Worm (Caenorhabditis elegans) whole organism, late embryonic: ENCODE data around the gene gpx-4.

Experiments used
- C38D4.7 ChIP-seq: fragments of 200-800 bp; sonication (Bioruptor generic); optimal IDR thresholded peaks from 2 replicates; lab custom pipeline; 2018; ENCODE audit warnings: mild to moderate bottlenecking, missing genetic modification characterization, moderate library complexity, missing compliant biosample characterization
- F13H6.1 ChIP-seq: sonication (generic microtip); optimal IDR thresholded peaks from 2 replicates; lab custom pipeline; 2016; ENCODE audit warnings: missing genetic modification characterization, missing compliant biosample characterization
- K02D7.2 ChIP-seq: sonication (generic microtip); optimal IDR thresholded peaks from 2 replicates; lab custom pipeline; 2017; ENCODE audit warnings: mild to moderate bottlenecking, missing genetic modification characterization, missing compliant biosample characterization
- K09A11.1 ChIP-seq: sonication (generic microtip); optimal IDR thresholded peaks from 2 replicates; lab custom pipeline; 2017; ENCODE audit warnings: antibody characterized with exemption, mild to moderate bottlenecking, missing genetic modification characterization, missing compliant biosample characterization; ENCODE audit not compliant: insufficient read depth
- T23F11.4 ChIP-seq: fragments of 200-800 bp; sonication (Bioruptor generic); optimal IDR thresholded peaks from 2 replicates; lab custom pipeline; 2018; ENCODE audit warnings: mild to moderate bottlenecking, missing genetic modification characterization, missing compliant biosample characterization
- ahr-1 ChIP-seq: sonication (generic microtip); optimal IDR thresholded peaks from 2 replicates; lab custom pipeline; 2016; ENCODE audit warnings: missing genetic modification characterization, missing compliant biosample characterization
- ama-1 ChIP-seq: fragments of 150-350 bp; optimal IDR thresholded peaks from 2 replicates; lab custom pipeline; 2014
- ceh-14 ChIP-seq: sonication (generic microtip); optimal IDR thresholded peaks from 2 replicates; lab custom pipeline; 2016; ENCODE audit warnings: missing genotype, missing genetic modification characterization, missing compliant biosample characterization
- ceh-18 ChIP-seq: sonication (generic microtip); optimal IDR thresholded peaks from 2 replicates; lab custom pipeline; 2016; ENCODE audit warnings: missing genetic modification characterization, missing compliant biosample characterization
- ceh-19 ChIP-seq: fragments of 200-800 bp; sonication (Bioruptor generic); optimal IDR thresholded peaks from 2 replicates; lab custom pipeline; 2018; ENCODE audit warnings: mild to moderate bottlenecking, missing genetic modification characterization, missing compliant biosample characterization
- ceh-2 ChIP-seq: sonication (generic microtip); optimal IDR thresholded peaks from 2 replicates; lab custom pipeline; 2016; ENCODE audit warnings: missing genotype, missing genetic modification characterization, missing compliant biosample characterization
- ceh-22 ChIP-seq: sonication (generic microtip); optimal IDR thresholded peaks from 2 replicates; lab custom pipeline; 2017; ENCODE audit warnings: missing biosample characterization, missing genetic modification characterization
- ceh-24 ChIP-seq: sonication (generic microtip); optimal IDR thresholded peaks from 2 replicates; lab custom pipeline; 2016; ENCODE audit warnings: mild to moderate bottlenecking, missing genetic modification characterization, missing compliant biosample characterization
- ceh-34 ChIP-seq: sonication (generic microtip); optimal IDR thresholded peaks from 2 replicates; lab custom pipeline; 2016; ENCODE audit warnings: mild to moderate bottlenecking, missing genetic modification characterization, missing compliant biosample characterization
- ceh-45 ChIP-seq: fragments of 200-800 bp; sonication (Bioruptor generic); IDR thresholded peaks from 2 replicates; pipeline ENCODE4 v1.3.6; 2022; ENCODE audit warnings: missing genetic modification reagents, missing genetic modification characterization, missing compliant biosample characterization
- ceh-6 ChIP-seq: fragments of 200-800 bp; sonication (Bioruptor generic); optimal IDR thresholded peaks from 2 replicates; lab custom pipeline; 2018; ENCODE audit warnings: mild to moderate bottlenecking, missing genetic modification characterization, missing compliant biosample characterization
- ceh-9 ChIP-seq: sonication (generic microtip); optimal IDR thresholded peaks from 2 replicates; lab custom pipeline; 2016; ENCODE audit warnings: mild to moderate bottlenecking, missing genetic modification characterization, inconsistent platforms, missing compliant biosample characterization
- che-1 ChIP-seq: sonication (generic microtip); optimal IDR thresholded peaks from 2 replicates; lab custom pipeline; 2016; ENCODE audit warnings: mild to moderate bottlenecking, missing genetic modification characterization, missing compliant biosample characterization
- dmd-4 ChIP-seq: sonication (generic microtip); optimal IDR thresholded peaks from 2 replicates; lab custom pipeline; 2016; ENCODE audit warnings: borderline replicate concordance, missing genetic modification characterization, missing compliant biosample characterization
- dve-1 ChIP-seq: sonication (generic microtip); optimal IDR thresholded peaks from 2 replicates; lab custom pipeline; 2017; ENCODE audit warnings: antibody characterized with exemption, mild to moderate bottlenecking, missing genetic modification characterization, missing compliant biosample characterization
- ets-4 ChIP-seq: sonication (generic microtip); optimal IDR thresholded peaks from 2 replicates; lab custom pipeline; 2016; ENCODE audit warnings: missing genetic modification characterization, missing compliant biosample characterization
- fax-1 ChIP-seq: sonication (generic microtip); optimal IDR thresholded peaks from 2 replicates; lab custom pipeline; 2016; ENCODE audit warnings: missing genotype, missing genetic modification characterization, missing compliant biosample characterization
- fkh-10 ChIP-seq: fragments of 150-350 bp; optimal IDR thresholded peaks from 2 replicates; lab custom pipeline; 2014; ENCODE audit warnings: missing biosample characterization, missing genetic modification reagents, missing genetic modification characterization
- fkh-6 ChIP-seq: sonication (generic microtip); optimal IDR thresholded peaks from 2 replicates; lab custom pipeline; 2016; ENCODE audit warnings: missing genetic modification characterization, missing compliant biosample characterization
- gmeb-2 ChIP-seq: sonication (generic microtip); optimal IDR thresholded peaks from 2 replicates; lab custom pipeline; 2016; ENCODE audit warnings: missing genetic modification characterization, inconsistent platforms, missing compliant biosample characterization
- hlh-13 ChIP-seq: fragments of 200-800 bp; sonication (Bioruptor generic); optimal IDR thresholded peaks from 2 replicates; lab custom pipeline; 2018; ENCODE audit warnings: mild to moderate bottlenecking, missing genetic modification characterization, missing compliant biosample characterization
- hlh-15 ChIP-seq: sonication (generic microtip); optimal IDR thresholded peaks from 2 replicates; lab custom pipeline; 2016; ENCODE audit warnings: missing genetic modification characterization, missing compliant biosample characterization
- madf-2 ChIP-seq: sonication (generic microtip); optimal IDR thresholded peaks from 2 replicates; lab custom pipeline; 2017; ENCODE audit warnings: missing genetic modification characterization, missing compliant biosample characterization
- mec-3 ChIP-seq: sonication (generic microtip); optimal IDR thresholded peaks from 2 replicates; lab custom pipeline; 2016; ENCODE audit warnings: borderline replicate concordance, missing genetic modification characterization, missing compliant biosample characterization
- nhr-232 ChIP-seq: sonication (generic microtip); optimal IDR thresholded peaks from 2 replicates; lab custom pipeline; 2016; ENCODE audit warnings: missing genetic modification characterization, missing compliant biosample characterization
- npax-4 ChIP-seq: sonication (generic microtip); optimal IDR thresholded peaks from 2 replicates; lab custom pipeline; 2016; ENCODE audit warnings: missing genetic modification characterization, missing compliant biosample characterization
- pag-3 ChIP-seq: sonication (generic microtip); optimal IDR thresholded peaks from 2 replicates; lab custom pipeline; 2016; ENCODE audit warnings: missing compliant biosample characterization, missing genetic modification characterization, borderline replicate concordance
- pat-9 ChIP-seq: fragments of 200-800 bp; sonication (Bioruptor generic); optimal IDR thresholded peaks from 2 replicates; lab custom pipeline; 2018; ENCODE audit warnings: mild to moderate bottlenecking, missing genetic modification characterization, moderate library complexity, missing compliant biosample characterization
- pax-1 ChIP-seq: fragments of 150-350 bp; optimal IDR thresholded peaks from 2 replicates; lab custom pipeline; 2014; ENCODE audit warnings: missing biosample characterization, missing genetic modification characterization
- pha-2 ChIP-seq: sonication (generic microtip); optimal IDR thresholded peaks from 2 replicates; lab custom pipeline; 2017; ENCODE audit warnings: mild to moderate bottlenecking, missing genetic modification characterization, missing compliant biosample characterization
- pqm-1 ChIP-seq: sonication (generic microtip); optimal IDR thresholded peaks from 2 replicates; lab custom pipeline; 2016; ENCODE audit warnings: missing genetic modification characterization, missing compliant biosample characterization
- ref-2 ChIP-seq: sonication (generic microtip); optimal IDR thresholded peaks from 2 replicates; lab custom pipeline; 2016; ENCODE audit warnings: missing genetic modification characterization, missing compliant biosample characterization
- sdc-2 ChIP-seq: sonication (generic microtip); optimal IDR thresholded peaks from 2 replicates; lab custom pipeline; 2016; ENCODE audit warnings: missing genotype, missing genetic modification characterization, missing compliant biosample characterization
- sox-2 ChIP-seq: fragments of 200-800 bp; sonication (Bioruptor generic); IDR thresholded peaks from 2 replicates; pipeline ENCODE4 v1.3.6; 2022; ENCODE audit warnings: missing genetic modification reagents, missing genetic modification characterization, missing compliant biosample characterization
- sox-4 ChIP-seq: sonication (generic microtip); optimal IDR thresholded peaks from 2 replicates; lab custom pipeline; 2017; ENCODE audit warnings: mild to moderate bottlenecking, missing genetic modification characterization, inconsistent platforms, missing compliant biosample characterization
- syd-9 ChIP-seq: sonication (generic microtip); optimal IDR thresholded peaks from 2 replicates; lab custom pipeline; 2016; ENCODE audit warnings: mild to moderate bottlenecking, missing genetic modification characterization, moderate library complexity, missing compliant biosample characterization
- tbx-2 ChIP-seq: sonication (generic microtip); optimal IDR thresholded peaks from 2 replicates; lab custom pipeline; 2016; ENCODE audit warnings: missing genetic modification characterization, missing compliant biosample characterization
- ttx-3 ChIP-seq: sonication (generic microtip); optimal IDR thresholded peaks from 2 replicates; lab custom pipeline; 2016; ENCODE audit warnings: missing genetic modification reagents, missing genetic modification characterization, missing compliant biosample characterization
- unc-3 ChIP-seq, 2 experiments: fragments of 200-800 bp in 1 of 2; sonication (Bioruptor generic) in 1 of 2; sonication (generic microtip) in 1 of 2; conservative IDR thresholded peaks in 1 of 2; optimal IDR thresholded peaks in 1 of 2; 2 replicates each; pipeline versions ENCODE4 v1.3.6 to Lab custom; 2016 to 2022; ENCODE audit warnings: missing compliant biosample characterization in 2 of 2, missing genetic modification characterization in 2 of 2, missing genetic modification reagents in 1 of 2
- unc-42 ChIP-seq: sonication (generic microtip); optimal IDR thresholded peaks from 2 replicates; lab custom pipeline; 2016; ENCODE audit warnings: missing genotype, missing genetic modification characterization, missing compliant biosample characterization
- unc-55 ChIP-seq: sonication (generic microtip); optimal IDR thresholded peaks from 2 replicates; lab custom pipeline; 2017; ENCODE audit warnings: missing biosample characterization, missing genetic modification reagents, missing genetic modification characterization
- zip-5 ChIP-seq: sonication (generic microtip); optimal IDR thresholded peaks from 2 replicates; lab custom pipeline; 2016; ENCODE audit warnings: missing genetic modification characterization, missing compliant biosample characterization
- ztf-16 ChIP-seq: sonication (generic microtip); optimal IDR thresholded peaks from 2 replicates; lab custom pipeline; 2017; ENCODE audit warnings: missing genetic modification characterization, missing compliant biosample characterization

gpx-4 gene

DNA sequence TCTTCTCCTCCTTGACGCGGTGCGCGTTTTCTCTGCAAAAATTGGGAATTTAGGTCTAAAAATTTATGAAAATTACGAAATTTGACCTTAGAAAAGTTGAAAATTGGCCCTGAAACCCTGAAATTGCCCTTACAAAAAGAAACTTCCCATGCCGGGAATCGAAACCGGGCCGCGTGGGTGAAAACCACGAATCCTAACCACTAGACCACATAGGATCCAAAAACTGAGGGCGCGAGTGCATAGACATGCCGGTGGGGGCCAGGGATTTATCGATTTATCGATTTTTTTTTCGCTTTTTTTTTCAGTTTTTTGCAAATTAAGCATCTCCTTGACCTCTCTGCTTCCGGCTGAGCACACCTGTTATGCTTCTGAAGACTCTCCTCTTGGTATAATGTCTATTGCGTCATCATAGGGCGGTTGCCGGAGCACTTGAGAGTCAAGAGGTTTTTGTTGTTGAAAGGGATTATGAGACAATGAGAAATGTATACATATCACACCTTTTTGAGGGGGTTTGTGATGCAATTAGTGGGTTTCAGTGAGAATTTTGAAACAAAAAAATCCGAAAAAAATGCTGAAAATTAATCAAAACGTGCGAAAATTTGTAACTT lies 35.0 kb downstream of the gpx-4 start (continued):
- TF ChIP-seq fkh-10 (no peak), sox-4 (tag; lab: Kevin White, UChicago) (peak; percentile 38), ceh-24 (no peak), fkh-6 (no peak), gmeb-2 (tag; lab: Kevin White, UChicago) (peak; percentile 52), ceh-9 (tag; lab: Kevin White, UChicago) (peak; percentile 65), dve-1 (tag; lab: Kevin White, UChicago) (no peak), sdc-2 (tag; lab: Kevin White, UChicago) (no peak), pax-1 (tag; lab: Kevin White, UChicago) (no peak), ceh-19 (GFP tag; lab: Kevin White, UChicago) (no peak), ceh-22 (tag; lab: Kevin White, UChicago) (no peak), npax-4 (tag; lab: Kevin White, UChicago) (no peak), fax-1 (tag; lab: Kevin White, UChicago) (no peak), unc-55 (GFP tag; lab: Kevin White, UChicago) (no peak), T23F11.4 (GFP tag; lab: Kevin White, UChicago) (peak; percentile 50), unc-3 (GFP tag; conservative IDR thresholded peaks at IDR 0.05; lab: Robert Waterston, UW) (0 out of 2 replicates have a peak, but pooled peaks have one; percentile 57), unc-3 (tag; optimal IDR thresholded peaks at IDR 0.05; lab: Kevin White, UChicago) (no peak), unc-42 (tag; lab: Kevin White, UChicago) (no peak), K09A11.1 (tag; lab: Kevin White, UChicago) (no peak), pag-3 (no peak), syd-9 (tag; lab: Kevin White, UChicago) (no peak), che-1 (peak; percentile 61), ref-2 (peak; percentile 10), ets-4 (tag; lab: Kevin White, UChicago) (no peak), nhr-232 (tag; lab: Kevin White, UChicago) (peak; percentile 16), ceh-18 (tag; lab: Kevin White, UChicago) (no peak), dmd-4 (tag; lab: Kevin White, UChicago) (no peak), pqm-1 (tag; lab: Kevin White, UChicago) (no peak), tbx-2 (tag; lab: Kevin White, UChicago) (peak; percentile 42), ceh-45 (GFP tag; lab: Robert Waterston, UW) (0 out of 2 replicates have a peak, but pooled peaks have one; percentile 43), K02D7.2 (tag; lab: Kevin White, UChicago) (peak; percentile 63), ama-1 (no peak), C38D4.7 (peak; percentile 44), hlh-15 (tag; lab: Kevin White, UChicago) (no peak), mec-3 (tag; lab: Kevin White, UChicago) (no peak), ceh-6 (peak; percentile 40), sox-2 (no peak), ceh-2 (tag; lab: Kevin White, UChicago) (no peak), ahr-1 (tag; lab: Kevin White, UChicago) (no peak), ttx-3 (peak; percentile 56), ceh-34 (tag; lab: Kevin White, UChicago) (peak; percentile 14), pha-2 (tag; lab: Kevin White, UChicago) (peak; percentile 47), F13H6.1 (tag; lab: Kevin White, UChicago) (no peak), pat-9 (tag; lab: Kevin White, UChicago) (no peak), hlh-13 (peak; percentile 56), ztf-16 (tag; lab: Kevin White, UChicago) (peak; percentile 9), ceh-14 (tag; lab: Kevin White, UChicago) (peak; percentile 13), zip-5 (tag; lab: Kevin White, UChicago) (no peak), madf-2 (no peak)
